Worm (Caenorhabditis elegans): ENCODE measurements around the gene nhr-61.
A peak's percentile ranks its signal among the peaks of the same experiment; 100 is the strongest.

Gene nhr-61

ce11 chrII:14778092-14778491 is 40.3 kb downstream of the nhr-61 start, which contains the start of gene Y54E2A.8 (continued):
- TF ChIP-seq K11D2.4 (GFP tag; IDR thresholded peaks at IDR 0.05) (no peak), akir-1 (GFP tag; optimal IDR thresholded peaks at IDR 0.05) (no peak), tbp1 (GFP tag; optimal IDR thresholded peaks at IDR 0.05) (no peak), Y53G8AR.9 (GFP tag; conservative IDR thresholded peaks at IDR 0.05) (no peak), ets-4 (GFP tag; optimal IDR thresholded peaks at IDR 0.05) (no peak), aptf-3 (GFP tag; IDR thresholded peaks at IDR 0.05) (no peak), C17E4.6 (GFP tag; IDR thresholded peaks at IDR 0.05) (no peak), F49E8.2 (tag; optimal IDR thresholded peaks at IDR 0.05; ENCODE audit: insufficient read depth) (peak; percentile 16), lin-40 (tag; optimal IDR thresholded peaks at IDR 0.05) (no peak), unc-130 (GFP tag; optimal IDR thresholded peaks at IDR 0.05) (peak; percentile 5), ceh-40 (GFP tag; IDR thresholded peaks at IDR 0.05) (no peak), fkh-3 (tag; optimal IDR thresholded peaks at IDR 0.05) (no peak), hlh-12 (tag; optimal IDR thresholded peaks at IDR 0.05) (no peak), F22D6.2 (tag; optimal IDR thresholded peaks at IDR 0.05) (no peak), lin-26 (GFP tag; IDR thresholded peaks at IDR 0.05) (no peak), sptf-2 (GFP tag; optimal IDR thresholded peaks at IDR 0.05) (no peak), nhr-27 (tag; optimal IDR thresholded peaks at IDR 0.05) (no peak), ztf-28 (GFP tag; IDR thresholded peaks at IDR 0.05) (no peak), cebp-1 (GFP tag; IDR thresholded peaks at IDR 0.05) (no peak), cebp-1 (tag; optimal IDR thresholded peaks at IDR 0.05) (no peak), aptf-2 (GFP tag; conservative IDR thresholded peaks at IDR 0.05) (no peak), Y53F4B.3 (GFP tag; IDR thresholded peaks at IDR 0.05) (no peak), atf-7 (tag; optimal IDR thresholded peaks at IDR 0.05) (no peak), F57A8.1 (GFP tag; optimal IDR thresholded peaks at IDR 0.05) (no peak), F52B5.7 (tag; optimal IDR thresholded peaks at IDR 0.05) (no peak), ceh-79 (tag; optimal IDR thresholded peaks at IDR 0.05) (no peak), ceh-100 (GFP tag; IDR thresholded peaks at IDR 0.05) (no peak), ccch-3 (GFP tag; optimal IDR thresholded peaks at IDR 0.05) (no peak), cebp-2 (GFP tag; IDR thresholded peaks at IDR 0.05) (no peak), snpc-4 (GFP tag; optimal IDR thresholded peaks at IDR 0.05) (no peak), snpc-4 (tag; optimal IDR thresholded peaks at IDR 0.05) (peak in 3 of 4 experiments; percentile 21 to 23 (median 22)), rpc-1 (optimal IDR thresholded peaks at IDR 0.05) (no peak), rpc-1 (tag; optimal IDR thresholded peaks at IDR 0.05) (no peak), mcd-1 (GFP tag; IDR thresholded peaks at IDR 0.05) (peak; percentile 41; the same call in 1 of the 2 replicates)

- no peak for TF ChIP-seq snpc-4 (GFP tag; optimal IDR thresholded peaks at IDR 0.05)
- TF ChIP-seq snpc-4 (tag; optimal IDR thresholded peaks at IDR 0.05) = peak in 2 of 4 experiments; percentile 85 to 88
- TF ChIP-seq attf-3 (GFP tag; conservative IDR thresholded peaks at IDR 0.05) = no peak
These were observed 45.2 kb downstream of the nhr-61 start, which contains the start of gene Y54E2A.7 for ce11 chrII:14772956-14773788. TSS of gene Y54E2A.7 (minus strand) at chrII:14773006.

- TF ChIP-seq Y95B8A.8 (GFP tag; IDR thresholded peaks at IDR 0.05) (no peak), ceh-91 (GFP tag; IDR thresholded peaks at IDR 0.05) (no peak), hmg-20 (GFP tag; IDR thresholded peaks at IDR 0.05) (no peak), zfh-2 (GFP tag; conservative IDR thresholded peaks at IDR 0.05) (peak; percentile 73)
These were observed 46.2 kb downstream of the nhr-61 start for ce11 chrII:14772113-14772512.
